Fruit fly (Drosophila melanogaster): ENCODE measurements around the gene Nedd8.

- TF ChIP-seq peb (GFP tag; IDR thresholded peaks at IDR 0.05) (no peak), Hr39 (optimal IDR thresholded peaks at IDR 0.05) (no peak), pan (optimal IDR thresholded peaks at IDR 0.05) (no peak), pan (GFP tag; optimal IDR thresholded peaks at IDR 0.05 in 1 of 2, IDR thresholded peaks at IDR 0.05 in 1 of 2) (no peak), CG4404 (GFP tag; IDR thresholded peaks at IDR 0.05) (no peak), D (optimal IDR thresholded peaks at IDR 0.05) (no peak), D (GFP tag; optimal IDR thresholded peaks at IDR 0.05) (no peak), knrl (GFP tag; IDR thresholded peaks at IDR 0.05; ENCODE audit: partially characterized antibody) (no peak)
These were observed 4.0 kb upstream of the Nedd8 start for dm6 chr2L:18955666-18956065.

Data from whole organism, embryonic.